Fruit fly (Drosophila melanogaster): ENCODE results near the gene CG8568.

Gene CG8568

DNA sequence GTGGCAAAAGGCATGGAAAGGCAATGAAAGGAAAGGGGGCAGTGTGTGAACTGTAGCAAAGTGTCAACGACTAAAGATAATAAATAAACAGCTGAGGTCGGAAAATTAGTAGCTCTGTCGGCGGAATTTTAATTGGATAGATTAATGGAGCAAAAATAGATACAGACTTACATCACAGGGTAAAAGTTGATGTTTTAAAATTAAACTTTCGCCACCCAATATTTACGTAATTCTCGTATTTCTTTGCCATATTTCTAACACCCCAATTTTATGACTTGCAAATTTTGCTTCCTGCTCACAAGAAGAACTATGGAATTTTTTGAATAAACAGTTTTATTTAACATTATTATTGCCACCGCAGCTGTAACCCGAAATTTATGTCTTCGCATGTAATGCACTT lies 46.6 kb upstream of the CG8568 start (continued):
- no peak for TF ChIP-seq CG11294 (GFP tag; IDR thresholded peaks at IDR 0.05)
- TF ChIP-seq Met (GFP tag; optimal IDR thresholded peaks at IDR 0.05), result peak; percentile 9
- no peak for TF ChIP-seq Ets96B (tag; optimal IDR thresholded peaks at IDR 0.05)
- TF ChIP-seq CG32006 (GFP tag; optimal IDR thresholded peaks at IDR 0.05), result peak; percentile 14
- no peak for TF ChIP-seq dsx (GFP tag; optimal IDR thresholded peaks at IDR 0.05; ENCODE audit: poor library complexity, severe bottlenecking)
- TF ChIP-seq CG34406 (GFP tag; optimal IDR thresholded peaks at IDR 0.05), result peak; percentile 17
- TF ChIP-seq vri (GFP tag; optimal IDR thresholded peaks at IDR 0.05), result no peak
- no peak for TF ChIP-seq CG8632 (GFP tag; optimal IDR thresholded peaks at IDR 0.05)
- TF ChIP-seq dac (GFP tag; optimal IDR thresholded peaks at IDR 0.05), result no peak
- no peak for TF ChIP-seq CG6276 (GFP tag; optimal IDR thresholded peaks at IDR 0.05)
- peak; percentile 8 for TF ChIP-seq Eip75B (GFP tag; optimal IDR thresholded peaks at IDR 0.05)
- TF ChIP-seq lz (GFP tag; optimal IDR thresholded peaks at IDR 0.05), result peak; percentile 28
- TF ChIP-seq CG6792 (GFP tag; optimal IDR thresholded peaks at IDR 0.05), result peak; percentile 39
- TF ChIP-seq fd85E (GFP tag; optimal IDR thresholded peaks at IDR 0.05), result no peak

DNA sequence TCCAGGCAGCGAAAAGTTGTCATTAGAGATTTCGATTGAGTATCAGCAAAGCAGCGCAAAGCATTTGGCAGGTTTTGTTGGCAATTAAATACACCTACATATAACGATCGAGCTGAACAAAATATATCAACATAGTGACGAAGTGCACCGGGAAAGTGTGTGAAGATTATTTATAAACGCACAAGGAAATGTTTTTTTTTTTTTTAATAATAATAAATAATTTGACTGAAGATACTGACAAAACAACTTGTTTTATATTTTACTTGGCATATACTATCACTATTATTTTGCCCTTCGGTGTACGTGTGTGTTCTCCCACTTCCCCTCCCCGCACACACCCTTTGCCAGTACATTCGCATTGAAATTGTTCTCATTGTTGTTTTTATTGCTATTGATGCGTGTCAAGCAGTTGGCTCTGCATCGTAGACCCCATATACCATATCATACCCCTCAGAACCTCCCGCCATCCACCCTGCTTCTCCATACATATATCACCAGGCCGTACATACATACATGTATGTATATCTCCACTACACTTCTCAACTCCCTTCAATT lies 43.0 kb upstream of the CG8568 start:
- TF ChIP-seq CG8319 (GFP tag; optimal IDR thresholded peaks at IDR 0.05), result peak; percentile 16
- no peak for TF ChIP-seq Eip75B (GFP tag; optimal IDR thresholded peaks at IDR 0.05)
- no peak for TF ChIP-seq Hr38 (GFP tag; optimal IDR thresholded peaks at IDR 0.05)
- 0 out of 2 replicates have a peak, but pooled peaks have one; percentile 19 for TF ChIP-seq Gug (GFP tag; IDR thresholded peaks at IDR 0.05)
- peak; percentile 17 for TF ChIP-seq CG11762 (GFP tag; optimal IDR thresholded peaks at IDR 0.05; ENCODE audit: insufficient read depth)
- TF ChIP-seq fd59A (GFP tag; optimal IDR thresholded peaks at IDR 0.05), result peak; percentile 1
- TF ChIP-seq salr (GFP tag; optimal IDR thresholded peaks at IDR 0.05), result peak in 1 of 2 experiments; percentile 5
- TF ChIP-seq spab (GFP tag; optimal IDR thresholded peaks at IDR 0.05), result peak; percentile 12
- peak; percentile 31 for TF ChIP-seq CG3032 (tag; optimal IDR thresholded peaks at IDR 0.05)
- TF ChIP-seq fd85E (GFP tag; optimal IDR thresholded peaks at IDR 0.05), result peak; percentile 2
- TF ChIP-seq acj6 (GFP tag; optimal IDR thresholded peaks at IDR 0.05), result peak; percentile 15
- TF ChIP-seq CG8119 (GFP tag; IDR thresholded peaks at IDR 0.05), result peak; percentile 44; the same call in 1 of the 3 replicates
- TF ChIP-seq CG4318 (GFP tag; optimal IDR thresholded peaks at IDR 0.05), result no peak
- no peak for TF ChIP-seq CG31627 (GFP tag; optimal IDR thresholded peaks at IDR 0.05)
- TF ChIP-seq CG32006 (GFP tag; optimal IDR thresholded peaks at IDR 0.05), result peak; percentile 42
- no peak for TF ChIP-seq net (GFP tag; optimal IDR thresholded peaks at IDR 0.05)
- TF ChIP-seq CG11294 (GFP tag; IDR thresholded peaks at IDR 0.05), result no peak
- peak; percentile 37 for TF ChIP-seq CG10669 (GFP tag; optimal IDR thresholded peaks at IDR 0.05)
- peak; percentile 29 for TF ChIP-seq CG10631 (GFP tag; optimal IDR thresholded peaks at IDR 0.05)
- TF ChIP-seq pdm3 (GFP tag; optimal IDR thresholded peaks at IDR 0.05), result peak; percentile 35
- TF ChIP-seq svp (GFP tag), result peak; percentile 56
- peak; percentile 19 for TF ChIP-seq achi (GFP tag; optimal IDR thresholded peaks at IDR 0.05)
- peak; percentile 9 for TF ChIP-seq CG8632 (GFP tag; optimal IDR thresholded peaks at IDR 0.05)
- peak; percentile 35 for TF ChIP-seq Ets96B (tag; optimal IDR thresholded peaks at IDR 0.05)
- TF ChIP-seq Met (GFP tag; optimal IDR thresholded peaks at IDR 0.05), result no peak
- peak; percentile 7 for TF ChIP-seq CG34406 (GFP tag; optimal IDR thresholded peaks at IDR 0.05)
- peak; percentile 14 for TF ChIP-seq dsx (GFP tag; optimal IDR thresholded peaks at IDR 0.05; ENCODE audit: poor library complexity, severe bottlenecking)
- peak; percentile 4 to 29 for TF ChIP-seq ss (GFP tag; optimal IDR thresholded peaks at IDR 0.05)
- no peak for TF ChIP-seq Hr4 (GFP tag; optimal IDR thresholded peaks at IDR 0.05)
- TF ChIP-seq CG6808 (GFP tag; optimal IDR thresholded peaks at IDR 0.05), result peak; percentile 29
- TF ChIP-seq CG6163 (GFP tag; IDR thresholded peaks at IDR 0.05), result peak; percentile 29; the same call in 1 of the 3 replicates
- TF ChIP-seq Eip78C (GFP tag), result peak; percentile 72
- TF ChIP-seq CG3919 (GFP tag; optimal IDR thresholded peaks at IDR 0.05), result peak; percentile 48
- peak; percentile 26 for TF ChIP-seq OdsH (GFP tag; optimal IDR thresholded peaks at IDR 0.05)
- no peak for TF ChIP-seq CG6792 (GFP tag; optimal IDR thresholded peaks at IDR 0.05)
- 0 out of 3 replicates have a peak, but pooled peaks have one; percentile 53 for TF ChIP-seq eg (GFP tag; IDR thresholded peaks at IDR 0.05)
- TF ChIP-seq CG16779 (tag; optimal IDR thresholded peaks at IDR 0.05), result no peak

Data from whole organism, prepupa.